Fruit fly (Drosophila melanogaster): ENCODE data around the gene Strump.

Gene Strump

dm6 chr3L:16161847-16162556 lies 40.2 kb downstream of the Strump start (continued):
- TF ChIP-seq chif (GFP tag; optimal IDR thresholded peaks at IDR 0.05) (peak; percentile 48 to 55), CG5245 (GFP tag; optimal IDR thresholded peaks at IDR 0.05) (peak; percentile 60), CG12155 (GFP tag; optimal IDR thresholded peaks at IDR 0.05) (peak; percentile 64), chm (GFP tag; IDR thresholded peaks at IDR 0.05) (0 out of 2 replicates have a peak, but pooled peaks have one; percentile 30), jing (GFP tag; optimal IDR thresholded peaks at IDR 0.05) (peak; percentile 16), oc (tag; optimal IDR thresholded peaks at IDR 0.05) (peak; percentile 33), Nf-YC (tag; optimal IDR thresholded peaks at IDR 0.05) (peak; percentile 55), CG13624 (GFP tag; optimal IDR thresholded peaks at IDR 0.05) (peak; percentile 76), CG7786 (GFP tag; optimal IDR thresholded peaks at IDR 0.05) (peak; percentile 84), CG6689 (GFP tag; IDR thresholded peaks at IDR 0.05) (peak; percentile 66), ewg (GFP tag; optimal IDR thresholded peaks at IDR 0.05) (peak; percentile 51), CG13424 (tag; optimal IDR thresholded peaks at IDR 0.05) (peak; percentile 85), CG4404 (GFP tag; IDR thresholded peaks at IDR 0.05) (no peak), amos (GFP tag; IDR thresholded peaks at IDR 0.05; ENCODE audit: partially characterized antibody) (no peak), ara (GFP tag; IDR thresholded peaks at IDR 0.05) (no peak), CG31365 (tag; optimal IDR thresholded peaks at IDR 0.05) (peak; percentile 6), CG2199 (GFP tag; IDR thresholded peaks at IDR 0.05) (peak; percentile 72; the same call in 2 of the 3 replicates), CG10209 (GFP tag; optimal IDR thresholded peaks at IDR 0.05) (peak; percentile 82), TFAM (GFP tag; optimal IDR thresholded peaks at IDR 0.05) (no peak), tx (GFP tag; optimal IDR thresholded peaks at IDR 0.05) (peak; percentile 40), CG32532 (GFP tag; IDR thresholded peaks at IDR 0.05) (peak; percentile 72), pnt (GFP tag; optimal IDR thresholded peaks at IDR 0.05) (peak; percentile 52), CG17829 (tag; optimal IDR thresholded peaks at IDR 0.05) (peak; percentile 58)

- TF ChIP-seq phol (tag; optimal IDR thresholded peaks at IDR 0.05) (peak; percentile 9), psq (GFP tag; optimal IDR thresholded peaks at IDR 0.05) (no peak), MBD-R2 (GFP tag; IDR thresholded peaks at IDR 0.05) (0 out of 2 replicates have a peak, but pooled peaks have one; percentile 8), CG18764 (GFP tag; optimal IDR thresholded peaks at IDR 0.05) (no peak), Ravus (GFP tag; IDR thresholded peaks at IDR 0.05) (no peak), CG13296 (GFP tag; optimal IDR thresholded peaks at IDR 0.05) (peak; percentile 22), CG42726 (GFP tag; IDR thresholded peaks at IDR 0.05; ENCODE audit: partially characterized antibody) (peak; percentile 38; the same call in 1 of the 2 replicates), CG7963 (GFP tag; IDR thresholded peaks at IDR 0.05; ENCODE audit: partially characterized antibody) (peak; percentile 82), B-H2 (GFP tag; optimal IDR thresholded peaks at IDR 0.05) (peak; percentile 14), HLH4C (GFP tag; IDR thresholded peaks at IDR 0.05; ENCODE audit: partially characterized antibody) (peak; percentile 97), BtbVII (GFP tag; optimal IDR thresholded peaks at IDR 0.05) (peak; percentile 40), CG32532 (GFP tag; IDR thresholded peaks at IDR 0.05) (peak; percentile 60; the same call in 1 of the 2 replicates), mld (GFP tag; IDR thresholded peaks at IDR 0.05; ENCODE audit: partially characterized antibody) (peak; percentile 84; the same call in 2 of the 3 replicates), mirr (GFP tag; optimal IDR thresholded peaks at IDR 0.05) (peak; percentile 38), CG1233 (GFP tag; optimal IDR thresholded peaks at IDR 0.05) (no peak), CG12659 (GFP tag; optimal IDR thresholded peaks at IDR 0.05) (peak; percentile 36), CG18262 (tag; optimal IDR thresholded peaks at IDR 0.05) (peak; percentile 1), CG12769 (tag; optimal IDR thresholded peaks at IDR 0.05) (peak; percentile 19), stc (GFP tag; IDR thresholded peaks at IDR 0.05) (no peak; the same call in 1 of the 2 replicates), sd (tag; optimal IDR thresholded peaks at IDR 0.05) (peak; percentile 76), hbn (GFP tag; IDR thresholded peaks at IDR 0.05; ENCODE audit: partially characterized antibody) (no peak), Fer1 (GFP tag; optimal IDR thresholded peaks at IDR 0.05) (peak; percentile 40), Fer3 (tag; optimal IDR thresholded peaks at IDR 0.05) (no peak), CG8924 (tag; optimal IDR thresholded peaks at IDR 0.05) (peak; percentile 40)
These were observed 42.6 kb downstream of the Strump start, which contains the start of gene CG5151 for dm6 chr3L:16164150-16165039. Gene CG5151, minus strand, starts transcription at chr3L:16164701.
